Fruit fly (Drosophila melanogaster): ENCODE data around the gene CG5676.

Gene CG5676

DNA sequence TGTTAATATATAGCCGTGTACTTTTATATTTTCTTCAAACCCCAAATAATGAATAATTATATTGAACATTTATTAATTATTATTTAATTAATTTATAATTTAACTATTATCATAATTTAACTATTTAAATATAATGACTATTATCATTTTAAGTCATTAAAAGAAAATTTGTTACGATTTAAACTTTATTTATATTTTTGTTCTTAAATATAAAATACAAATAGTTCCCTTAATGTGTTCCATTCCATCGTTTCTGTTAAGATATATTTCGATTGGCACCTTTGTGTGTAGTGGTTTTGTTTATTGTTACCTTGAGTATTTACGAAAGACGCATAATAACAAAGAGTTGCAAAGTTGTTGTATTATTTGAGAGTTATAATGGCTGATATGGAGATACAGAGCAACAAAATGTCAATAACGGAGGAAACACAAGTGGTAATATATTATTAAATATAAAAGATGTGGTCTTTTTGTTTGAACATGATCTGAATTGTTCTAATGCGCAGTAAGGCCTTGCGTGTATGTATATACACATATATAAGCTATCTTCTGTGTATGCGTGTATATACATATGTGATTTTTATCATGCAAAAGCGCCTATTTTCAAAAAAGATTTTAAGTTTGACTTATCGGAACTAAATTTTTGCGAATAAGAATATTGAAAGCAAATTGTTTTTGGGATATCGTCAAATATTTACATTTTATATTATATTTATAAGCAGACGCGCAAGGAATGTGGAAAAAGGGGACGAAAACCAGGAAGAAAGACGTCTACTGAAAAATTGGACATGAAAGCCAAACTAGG, 8.3 kb upstream of the CG5676 start, which contains the start of gene REPTOR-BP:
Gene REPTOR-BP, plus strand, starts transcription at position 296 of the 805 bp plus-strand sequence.
- TF ChIP-seq Hnf4 (GFP tag; optimal IDR thresholded peaks at IDR 0.05), result no peak
- no peak for TF ChIP-seq sv (GFP tag; optimal IDR thresholded peaks at IDR 0.05)
- peak; percentile 0 for TF ChIP-seq psq (GFP tag; optimal IDR thresholded peaks at IDR 0.05)
- peak; percentile 67 for TF ChIP-seq brk (GFP tag; optimal IDR thresholded peaks at IDR 0.05)
- peak; percentile 58 for TF ChIP-seq sage (GFP tag; optimal IDR thresholded peaks at IDR 0.05)
- TF ChIP-seq CrebA (GFP tag; optimal IDR thresholded peaks at IDR 0.05; ENCODE audit: borderline replicate concordance), result no peak
- no peak for TF ChIP-seq rgr (GFP tag; optimal IDR thresholded peaks at IDR 0.05)
- no peak for TF ChIP-seq ey (GFP tag; optimal IDR thresholded peaks at IDR 0.05)

DNA sequence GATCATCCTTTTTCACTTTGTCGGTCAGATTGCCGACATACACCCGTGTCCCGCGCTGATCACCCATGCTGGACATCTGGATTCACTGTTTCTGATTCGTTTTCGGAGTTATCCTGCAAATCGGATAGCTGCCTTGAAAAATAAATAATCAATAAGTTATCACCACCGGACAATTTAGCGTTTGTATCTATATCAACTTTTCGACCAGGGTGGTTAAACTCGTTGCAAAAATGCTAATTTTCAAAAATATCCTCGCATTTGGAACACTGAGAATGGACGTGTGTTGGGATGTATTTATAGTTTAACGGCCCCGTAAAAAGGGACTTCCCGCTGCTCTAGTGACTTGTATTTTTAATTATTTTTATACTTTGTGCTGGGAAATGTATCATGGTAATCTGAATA, 7.7 kb upstream of the CG5676 start, which contains the start of gene Rsf1:
Gene Rsf1, minus strand, starts transcription at position 212 of the 402 bp plus-strand sequence.
- TF ChIP-seq dl (GFP tag; optimal IDR thresholded peaks at IDR 0.05; ENCODE audit: insufficient read depth in 1 of 2, partially characterized antibody in 2 of 2), result peak in 1 of 2 experiments; percentile 22
- TF ChIP-seq Rel (GFP tag; optimal IDR thresholded peaks at IDR 0.05), result no peak
- TF ChIP-seq Rel (tag; optimal IDR thresholded peaks at IDR 0.05), result peak; percentile 83
- TF ChIP-seq dsf (GFP tag; optimal IDR thresholded peaks at IDR 0.05; ENCODE audit: borderline replicate concordance), result no peak

DNA sequence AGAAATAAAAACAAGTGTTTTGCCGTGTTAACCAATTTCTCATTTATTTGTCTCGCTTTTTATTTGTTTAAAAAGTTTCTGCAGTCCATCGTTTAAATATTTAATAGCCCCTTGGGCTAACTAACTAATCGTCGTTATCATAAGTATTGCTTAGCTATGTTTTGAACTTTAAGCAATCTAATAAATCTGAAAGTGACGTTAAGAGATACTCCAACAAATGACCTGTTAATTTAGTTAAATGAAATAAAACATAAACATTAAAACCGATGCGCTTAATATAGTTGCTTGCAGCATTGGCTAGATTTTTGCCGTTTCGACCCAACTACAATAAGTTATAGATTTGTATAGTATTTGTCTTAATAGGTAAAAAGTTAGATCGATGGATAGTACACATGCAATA, 6.1 kb upstream of the CG5676 start:
- no peak for TF ChIP-seq woc (GFP tag; optimal IDR thresholded peaks at IDR 0.05)

dm6 chr2L:10260750-10261493, 5.2 kb upstream of the CG5676 start, which contains the start of gene Pten:
Gene Pten, minus strand, starts transcription at chr2L:10261049.
- TF ChIP-seq woc (GFP tag; optimal IDR thresholded peaks at IDR 0.05) (peak; percentile 53), Dif (GFP tag; optimal IDR thresholded peaks at IDR 0.05; ENCODE audit: partially characterized antibody) (peak; percentile 99), CG32264 (GFP tag; optimal IDR thresholded peaks at IDR 0.05) (no peak), psq (GFP tag; optimal IDR thresholded peaks at IDR 0.05) (peak; percentile 36), CrebA (GFP tag; optimal IDR thresholded peaks at IDR 0.05; ENCODE audit: borderline replicate concordance) (no peak), dsf (GFP tag; optimal IDR thresholded peaks at IDR 0.05; ENCODE audit: borderline replicate concordance) (peak; percentile 2), lola (GFP tag; optimal IDR thresholded peaks at IDR 0.05) (no peak), foxo (GFP tag; optimal IDR thresholded peaks at IDR 0.05) (no peak), fru (GFP tag; optimal IDR thresholded peaks at IDR 0.05) (no peak), Dfd (GFP tag; optimal IDR thresholded peaks at IDR 0.05) (no peak), Jra (GFP tag; optimal IDR thresholded peaks at IDR 0.05) (peak; percentile 41), Myc (optimal IDR thresholded peaks at IDR 0.05) (no peak), h (GFP tag; optimal IDR thresholded peaks at IDR 0.05) (no peak), Mio (GFP tag; optimal IDR thresholded peaks at IDR 0.05) (no peak), jim (GFP tag; optimal IDR thresholded peaks at IDR 0.05) (no peak), HLH106 (tag; optimal IDR thresholded peaks at IDR 0.05) (no peak), CG9705 (GFP tag; optimal IDR thresholded peaks at IDR 0.05) (peak; percentile 24), Hr83 (GFP tag; optimal IDR thresholded peaks at IDR 0.05; ENCODE audit: poor library complexity, severe bottlenecking) (peak; percentile 65), tai (GFP tag; optimal IDR thresholded peaks at IDR 0.05) (no peak), Rel (GFP tag; optimal IDR thresholded peaks at IDR 0.05) (no peak), Rel (tag; optimal IDR thresholded peaks at IDR 0.05) (no peak), sage (GFP tag; optimal IDR thresholded peaks at IDR 0.05) (no peak), Sp1 (GFP tag; optimal IDR thresholded peaks at IDR 0.05) (no peak), Abd-B (GFP tag; optimal IDR thresholded peaks at IDR 0.05) (no peak), pan (optimal IDR thresholded peaks at IDR 0.05) (no peak), ey (GFP tag; optimal IDR thresholded peaks at IDR 0.05) (peak; percentile 30), Hr78 (GFP tag; optimal IDR thresholded peaks at IDR 0.05) (no peak), rgr (GFP tag; optimal IDR thresholded peaks at IDR 0.05) (no peak), dl (GFP tag; optimal IDR thresholded peaks at IDR 0.05; ENCODE audit: insufficient read depth in 1 of 2, partially characterized antibody in 2 of 2) (peak; percentile 59 to 88), Vsx2 (GFP tag; optimal IDR thresholded peaks at IDR 0.05; ENCODE audit: partially characterized antibody) (peak; percentile 99), Hnf4 (GFP tag; optimal IDR thresholded peaks at IDR 0.05) (no peak), N (GFP tag; optimal IDR thresholded peaks at IDR 0.05) (no peak), usp (GFP tag; optimal IDR thresholded peaks at IDR 0.05) (no peak), br (GFP tag; optimal IDR thresholded peaks at IDR 0.05) (no peak), brk (GFP tag; optimal IDR thresholded peaks at IDR 0.05) (peak; percentile 16), sv (GFP tag; optimal IDR thresholded peaks at IDR 0.05) (peak; percentile 59), GATAd (GFP tag; optimal IDR thresholded peaks at IDR 0.05) (no peak), dmrt93B (GFP tag; optimal IDR thresholded peaks at IDR 0.05) (no peak), OdsH (GFP tag; optimal IDR thresholded peaks at IDR 0.05) (no peak)

Measured in whole organism, wandering third instar larva.